Fruit fly (Drosophila melanogaster) S2 (cell line): ENCODE results near the gene CG13097.

ENCODE experiments used
- CG8478 ChIP-seq: fragments of >200 bp; optimal IDR thresholded peaks from 2 replicates; lab custom pipeline; 2018
- CTCF ChIP-seq, 2 experiments: fragments of >200 bp; optimal IDR thresholded peaks; 2 replicates each; lab custom pipeline; 2018

DNA sequence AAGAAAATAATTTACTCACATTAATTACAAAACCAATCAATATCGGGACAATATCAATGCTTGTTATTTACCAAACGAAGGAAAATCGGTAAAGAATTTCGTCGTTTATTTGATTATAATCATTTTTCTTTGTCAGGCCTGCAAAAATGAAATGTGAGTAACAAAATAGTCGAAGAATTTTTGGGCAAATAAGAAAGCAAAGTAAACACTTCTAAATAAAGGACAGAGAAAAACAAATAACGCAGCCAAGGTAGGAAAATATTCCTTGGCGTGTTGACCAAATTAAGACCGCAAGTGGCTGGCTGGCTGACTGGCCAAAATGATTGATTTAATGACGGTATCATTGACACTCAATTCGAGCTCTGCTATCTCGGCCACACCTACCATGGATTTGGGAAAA lies 33.5 kb upstream of the CG13097 start:
- TF ChIP-seq CG8478 (lab: Kevin White, UChicago), result no peak
- TF ChIP-seq CTCF (optimal IDR thresholded peaks at IDR 0.05; lab: Kevin White, UChicago), result no peak
